Worm (Caenorhabditis elegans) whole organism, L4 larva: ENCODE measurements around the gene snpc-1.2.

ENCODE experiments used
- F49E8.2 ChIP-seq: sonication (generic microtip); optimal IDR thresholded peaks from 2 replicates; lab custom pipeline; 2016; ENCODE audit warnings: missing compliant biosample characterization, mild to moderate bottlenecking, missing genetic modification characterization, borderline replicate concordance
- lsy-2 ChIP-seq, 2 experiments: fragments of 150-350 bp in 1 of 2; sonication (generic microtip) in 1 of 2; optimal IDR thresholded peaks; 2 replicates each; lab custom pipeline; 2014 to 2017; ENCODE audit warnings: missing biosample characterization in 2 of 2, missing genetic modification characterization in 2 of 2
- skn-1 ChIP-seq: fragments of 150-350 bp; optimal IDR thresholded peaks from 2 replicates; lab custom pipeline; 2014; ENCODE audit warnings: missing biosample characterization, missing genetic modification characterization
- zag-1 ChIP-seq: fragments of 150-350 bp; optimal IDR thresholded peaks from 2 replicates; lab custom pipeline; 2014; ENCODE audit warnings: missing biosample characterization, missing genetic modification characterization

ce11 chrIII:13127157-13127556 is 42.2 kb downstream of the snpc-1.2 start:
- TF ChIP-seq lsy-2 (tag; optimal IDR thresholded peaks at IDR 0.05; lab: Kevin White, UChicago) (no peak), F49E8.2 (tag; lab: Kevin White, UChicago) (no peak), skn-1 (tag; lab: Kevin White, UChicago) (no peak), zag-1 (tag; lab: Kevin White, UChicago) (no peak)
